Worm (Caenorhabditis elegans): ENCODE results near the gene pqn-92.

DNA sequence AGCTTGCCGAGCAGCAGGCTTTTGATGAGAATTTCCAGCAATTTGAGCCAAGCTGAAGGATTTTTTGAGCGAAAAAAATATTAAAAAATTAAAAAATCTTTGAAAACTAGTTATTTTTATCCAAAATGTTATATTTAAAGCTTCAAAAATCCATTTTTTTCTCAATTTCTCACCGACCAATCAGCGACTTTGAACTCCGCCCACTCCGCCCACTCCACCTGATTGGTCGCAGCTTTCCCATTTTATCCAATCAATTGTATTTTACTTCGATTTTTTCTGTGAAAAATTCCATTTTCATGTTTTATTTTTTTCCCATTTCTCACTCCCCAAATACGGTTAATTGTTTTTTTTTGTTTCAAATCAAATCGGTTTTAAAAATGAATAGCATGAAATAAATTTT is 37.4 kb downstream of the pqn-92 start:
- TF ChIP-seq elt-1 (tag; optimal IDR thresholded peaks at IDR 0.05; ENCODE audit: borderline replicate concordance, insufficient read depth) (no peak), ceh-39 (tag; optimal IDR thresholded peaks at IDR 0.05) (no peak)
